Worm (Caenorhabditis elegans) whole organism, L4 larva: ENCODE data around the gene orc-3.
A peak's percentile ranks its signal among the peaks of the same experiment; 100 is the strongest.

Source experiments
- F26F4.8 ChIP-seq: fragments of 200-800 bp; sonication (Bioruptor generic); conservative IDR thresholded peaks from 2 replicates; pipeline ENCODE4 v1.3.6; 2022; ENCODE audit warnings: missing genetic modification characterization, missing compliant biosample characterization
- F37D6.2 ChIP-seq: sonication (generic microtip); optimal IDR thresholded peaks from 2 replicates; lab custom pipeline; 2016; ENCODE audit warnings: mild to moderate bottlenecking, missing genetic modification characterization, missing compliant biosample characterization
- Y105C5A.15 ChIP-seq: fragments of 200-800 bp; sonication (Bioruptor generic); IDR thresholded peaks from 2 replicates; pipeline ENCODE4 v1.3.6; 2022; ENCODE audit warnings: missing genetic modification characterization, missing compliant biosample characterization
- aha-1 ChIP-seq: fragments of 150-350 bp; peaks from one replicate; lab custom pipeline; 2014; ENCODE audit warnings: missing biosample characterization, missing genetic modification characterization
- arid-1 ChIP-seq: fragments of 200-800 bp; sonication (Bioruptor generic); conservative IDR thresholded peaks from 2 replicates; pipeline ENCODE4 v1.3.6; 2022; ENCODE audit warnings: missing genetic modification reagents, missing genetic modification characterization, missing compliant biosample characterization
- attf-4 ChIP-seq: sonication (generic microtip); optimal IDR thresholded peaks from 3 replicates; lab custom pipeline; 2017; ENCODE audit warnings: missing biosample characterization, missing genetic modification characterization
- ceh-20 ChIP-seq: fragments of 200-800 bp; sonication (Bioruptor generic); IDR thresholded peaks from 2 replicates; pipeline ENCODE4 v1.3.6; 2022; ENCODE audit warnings: missing genetic modification reagents, missing genetic modification characterization, missing compliant biosample characterization
- ceh-28 ChIP-seq: fragments of 150-350 bp; optimal IDR thresholded peaks from 2 replicates; lab custom pipeline; 2014; ENCODE audit warnings: missing biosample characterization, missing genetic modification reagents, missing genetic modification characterization
- ceh-44 ChIP-seq: fragments of 200-800 bp; sonication (Bioruptor generic); IDR thresholded peaks from 2 replicates; pipeline ENCODE4 v1.3.6; 2022; ENCODE audit warnings: missing genetic modification reagents, missing genetic modification characterization, missing compliant biosample characterization
- ceh-62 ChIP-seq: sonication (generic microtip); optimal IDR thresholded peaks from 2 replicates; lab custom pipeline; 2017; ENCODE audit warnings: missing biosample characterization, missing genetic modification characterization
- daf-12 ChIP-seq: fragments of 150-350 bp; optimal IDR thresholded peaks from 2 replicates; lab custom pipeline; 2014; ENCODE audit warnings: missing biosample characterization, missing genetic modification reagents, missing genetic modification characterization
- daf-16 ChIP-seq, 3 experiments: sonication (generic microtip); optimal IDR thresholded peaks; 2 replicates each; lab custom pipeline; 2016 to 2017; ENCODE audit warnings: missing genetic modification characterization in 3 of 3, missing genetic modification reagents in 3 of 3, mild to moderate bottlenecking in 2 of 3, missing compliant biosample characterization in 2 of 3, missing biosample characterization in 1 of 3, moderate library complexity in 1 of 3
- dmd-8 ChIP-seq: fragments of 200-800 bp; sonication (Bioruptor generic); IDR thresholded peaks from 2 replicates; pipeline ENCODE4 v1.3.6; 2022; ENCODE audit warnings: missing genetic modification characterization, missing compliant biosample characterization
- dmd-9 ChIP-seq: fragments of 200-800 bp; sonication (Bioruptor generic); IDR thresholded peaks from 2 replicates; pipeline ENCODE4 v1.3.6; 2022; ENCODE audit warnings: missing genetic modification reagents, missing genetic modification characterization, missing compliant biosample characterization
- dve-1 ChIP-seq: sonication (generic microtip); optimal IDR thresholded peaks from 2 replicates; lab custom pipeline; 2017; ENCODE audit warnings: antibody characterized with exemption, mild to moderate bottlenecking, missing genetic modification characterization, missing compliant biosample characterization; ENCODE audit not compliant: insufficient read depth
- egl-43 ChIP-seq: fragments of 200-800 bp; sonication (Bioruptor generic); IDR thresholded peaks from 2 replicates; pipeline ENCODE4 v1.3.6; 2022; ENCODE audit warnings: missing genetic modification reagents, missing genetic modification characterization, missing compliant biosample characterization
- fkh-10 ChIP-seq: fragments of 150-350 bp; optimal IDR thresholded peaks from 2 replicates; lab custom pipeline; 2014; ENCODE audit warnings: missing biosample characterization, missing genetic modification reagents, missing genetic modification characterization
- hif-1 ChIP-seq, 2 experiments: sonication (generic microtip); optimal IDR thresholded peaks; 2 replicates each; lab custom pipeline; 2016 to 2017; ENCODE audit warnings: missing compliant biosample characterization in 2 of 2, missing genetic modification characterization in 2 of 2, missing genetic modification reagents in 2 of 2, missing genotype in 2 of 2, mild to moderate bottlenecking in 1 of 2
- hlh-11 ChIP-seq: fragments of 200-800 bp; sonication (Bioruptor generic); optimal IDR thresholded peaks from 2 replicates; lab custom pipeline; 2018; ENCODE audit warnings: mild to moderate bottlenecking, missing genetic modification characterization, missing compliant biosample characterization
- hlh-30 ChIP-seq: sonication (generic microtip); optimal IDR thresholded peaks from 2 replicates; lab custom pipeline; 2017; ENCODE audit warnings: antibody characterized with exemption, mild to moderate bottlenecking, missing genetic modification characterization, missing compliant biosample characterization; ENCODE audit not compliant: insufficient read depth
- jun-1 ChIP-seq: fragments of 150-350 bp; optimal IDR thresholded peaks from 2 replicates; lab custom pipeline; 2014; ENCODE audit warnings: missing biosample characterization, missing genetic modification reagents, missing genetic modification characterization
- lim-7 ChIP-seq: fragments of 200-800 bp; sonication (Bioruptor generic); IDR thresholded peaks from 2 replicates; pipeline ENCODE4 v1.3.6; 2022; ENCODE audit warnings: missing genetic modification characterization, missing compliant biosample characterization
- lin-13 ChIP-seq: fragments of 150-350 bp; optimal IDR thresholded peaks from 2 replicates; lab custom pipeline; 2014; ENCODE audit warnings: missing biosample characterization, missing genetic modification reagents, missing genetic modification characterization
- lin-29 ChIP-seq: fragments of 200-800 bp; sonication (Bioruptor generic); IDR thresholded peaks from 2 replicates; pipeline ENCODE4 v1.3.6; 2022; ENCODE audit warnings: missing genetic modification reagents, missing genetic modification characterization, missing compliant biosample characterization
- lin-38 ChIP-seq: fragments of 200-800 bp; sonication (Bioruptor generic); IDR thresholded peaks from 2 replicates; pipeline ENCODE4 v1.3.6; 2022; ENCODE audit warnings: missing genetic modification reagents, missing genetic modification characterization, missing compliant biosample characterization
- lsy-2 ChIP-seq, 2 experiments: fragments of 150-350 bp in 1 of 2; sonication (generic microtip) in 1 of 2; optimal IDR thresholded peaks; 2 replicates each; lab custom pipeline; 2014 to 2017; ENCODE audit warnings: missing biosample characterization in 2 of 2, missing genetic modification characterization in 2 of 2
- madf-5 ChIP-seq, 2 experiments: fragments of 200-800 bp; sonication (Bioruptor generic); IDR thresholded peaks; 2 replicates each; pipeline ENCODE4 v1.3.6; 2022; ENCODE audit warnings: missing compliant biosample characterization in 2 of 2, missing genetic modification characterization in 2 of 2
- mep-1 ChIP-seq: fragments of 150-350 bp; sonication (generic microtip); optimal IDR thresholded peaks from 3 replicates; lab custom pipeline; 2014; ENCODE audit warnings: missing biosample characterization, missing genetic modification characterization
- mes-2 ChIP-seq: sonication (generic microtip); optimal IDR thresholded peaks from 2 replicates; lab custom pipeline; 2016; ENCODE audit warnings: missing genotype, mild to moderate bottlenecking, missing genetic modification characterization, missing compliant biosample characterization; ENCODE audit not compliant: poor library complexity, severe bottlenecking
- mxl-3 ChIP-seq: fragments of 200-800 bp; sonication (Bioruptor generic); optimal IDR thresholded peaks from 2 replicates; lab custom pipeline; 2018; ENCODE audit warnings: mild to moderate bottlenecking, missing genetic modification characterization, missing compliant biosample characterization
- nhr-10 ChIP-seq: fragments of 150-350 bp; optimal IDR thresholded peaks from 2 replicates; lab custom pipeline; 2014; ENCODE audit warnings: missing biosample characterization, missing genetic modification characterization
- nhr-102 ChIP-seq: sonication (generic microtip); optimal IDR thresholded peaks from 2 replicates; lab custom pipeline; 2016; ENCODE audit warnings: mild to moderate bottlenecking, missing genetic modification characterization, moderate library complexity, missing compliant biosample characterization
- nhr-42 ChIP-seq: fragments of 200-800 bp; sonication (Bioruptor generic); IDR thresholded peaks from 2 replicates; pipeline ENCODE4 v1.3.6; 2022; ENCODE audit warnings: missing genetic modification characterization, missing compliant biosample characterization
- nhr-76 ChIP-seq: fragments of 150-350 bp; optimal IDR thresholded peaks from 2 replicates; lab custom pipeline; 2014; ENCODE audit warnings: missing biosample characterization, missing genetic modification characterization
- pha-4 ChIP-seq, 2 experiments: fragments of 150-350 bp in 1 of 2; fragments of 200-800 bp in 1 of 2; sonication (Bioruptor generic) in 1 of 2; IDR thresholded peaks in 1 of 2; optimal IDR thresholded peaks in 1 of 2; 2 replicates each; pipeline versions ENCODE4 v1.3.6 to Lab custom; 2014 to 2022; ENCODE audit warnings: missing genetic modification characterization in 2 of 2, missing genetic modification reagents in 2 of 2, missing biosample characterization in 1 of 2, missing compliant biosample characterization in 1 of 2
- rbr-2 ChIP-seq: sonication (generic microtip); optimal IDR thresholded peaks from 2 replicates; lab custom pipeline; 2016; ENCODE audit warnings: missing genotype, missing genetic modification characterization, missing compliant biosample characterization
- set-16 ChIP-seq: fragments of 200-800 bp; sonication (Bioruptor generic); IDR thresholded peaks from 2 replicates; pipeline ENCODE4 v1.3.6; 2022; ENCODE audit warnings: missing genetic modification reagents, missing genetic modification characterization, missing compliant biosample characterization
- skn-1 ChIP-seq: fragments of 150-350 bp; optimal IDR thresholded peaks from 2 replicates; lab custom pipeline; 2014; ENCODE audit warnings: missing biosample characterization, missing genetic modification characterization
- snpc-1.2 ChIP-seq: fragments of 200-800 bp; sonication (Bioruptor generic); IDR thresholded peaks from 2 replicates; pipeline ENCODE4 v1.3.6; 2022; ENCODE audit warnings: missing genetic modification reagents, missing genetic modification characterization, missing compliant biosample characterization
- spr-3 ChIP-seq: fragments of 200-800 bp; sonication (Bioruptor generic); optimal IDR thresholded peaks from 2 replicates; lab custom pipeline; 2018; ENCODE audit warnings: mild to moderate bottlenecking, missing genetic modification characterization, missing compliant biosample characterization
- unc-130 ChIP-seq: sonication (generic microtip); optimal IDR thresholded peaks from 2 replicates; lab custom pipeline; 2016; ENCODE audit warnings: missing genetic modification reagents, missing genetic modification characterization, missing compliant biosample characterization
- unc-62 ChIP-seq, 3 experiments: fragments of 150-350 bp in 1 of 3; sonication (generic microtip); optimal IDR thresholded peaks in 2 of 3; peaks in 1 of 3; 1 replicate in 1 of 3; 2 replicates in 2 of 3; lab custom pipeline; 2014 to 2017; ENCODE audit warnings: missing biosample characterization in 3 of 3, missing genetic modification characterization in 3 of 3, missing genetic modification reagents in 3 of 3, missing genotype in 1 of 3
- vab-7 ChIP-seq: fragments of 200-800 bp; sonication (Bioruptor generic); IDR thresholded peaks from 2 replicates; pipeline ENCODE4 v1.3.6; 2022; ENCODE audit warnings: missing genetic modification reagents, missing genetic modification characterization, missing compliant biosample characterization
- zip-11 ChIP-seq: fragments of 200-800 bp; sonication (Bioruptor generic); IDR thresholded peaks from 2 replicates; pipeline ENCODE4 v1.3.6; 2022; ENCODE audit warnings: missing genetic modification characterization, missing compliant biosample characterization

orc-3 gene

ce11 chrIII:1216096-1216495 lies 8.2 kb downstream of the orc-3 start:
- TF ChIP-seq ceh-28 (tag; lab: Kevin White, UChicago) (peak; percentile 70), jun-1 (no peak), aha-1 (tag; lab: Kevin White, UChicago) (peak; percentile 22)

ce11 chrIII:1218221-1218620 lies 10.3 kb downstream of the orc-3 start:
- TF ChIP-seq mes-2 (tag; lab: Kevin White, UChicago) = peak; percentile 72
- TF ChIP-seq mxl-3 = no peak
- TF ChIP-seq aha-1 (tag; lab: Kevin White, UChicago) = peak; percentile 85
- peak; percentile 68; the same call in 1 of the 2 replicates for TF ChIP-seq lim-7 (GFP tag; lab: Robert Waterston, UW)
- TF ChIP-seq egl-43 = peak; percentile 71; the same call in 1 of the 2 replicates
- TF ChIP-seq F37D6.2 (tag; lab: Kevin White, UChicago) = no peak
- TF ChIP-seq set-16 (GFP tag; lab: Robert Waterston, UW) = peak; percentile 66
- peak in 1 of 2 experiments; percentile 22 for TF ChIP-seq hif-1 (tag; optimal IDR thresholded peaks at IDR 0.05; lab: Kevin White, UChicago)
- no peak for TF ChIP-seq daf-16 (GFP tag; optimal IDR thresholded peaks at IDR 0.05; lab: Kevin White, UChicago)
- no peak for TF ChIP-seq daf-16 (tag; optimal IDR thresholded peaks at IDR 0.05; lab: Kevin White, UChicago)
- peak; percentile 55 for TF ChIP-seq lin-13 (GFP tag; lab: Kevin White, UChicago)
- peak in 1 of 2 experiments; percentile 2 for TF ChIP-seq lsy-2 (tag; optimal IDR thresholded peaks at IDR 0.05; lab: Kevin White, UChicago)
- TF ChIP-seq mep-1 (tag; lab: Kevin White, UChicago) = peak; percentile 31
- 0 out of 2 replicates have a peak, but pooled peaks have one; percentile 38 for TF ChIP-seq Y105C5A.15 (GFP tag; lab: Robert Waterston, UW)
- TF ChIP-seq dmd-9 (GFP tag; lab: Robert Waterston, UW) = 0 out of 2 replicates have a peak, but pooled peaks have one; percentile 45
- no peak for TF ChIP-seq ceh-20
- no peak for TF ChIP-seq attf-4 (tag; lab: Kevin White, UChicago)
- TF ChIP-seq skn-1 (tag; lab: Kevin White, UChicago) = no peak
- peak; percentile 31; the same call in 1 of the 2 replicates for TF ChIP-seq dmd-8 (GFP tag; lab: Robert Waterston, UW)
- peak; percentile 44; the same call in 1 of the 2 replicates for TF ChIP-seq snpc-1.2 (GFP tag; lab: Robert Waterston, UW)
- no peak for TF ChIP-seq F26F4.8
- TF ChIP-seq hlh-30 = no peak
- peak in 1 of 2 experiments; percentile 36 for TF ChIP-seq unc-62 (GFP tag; optimal IDR thresholded peaks at IDR 0.05 in 1 of 2; lab: Kevin White, UChicago)
- no peak for TF ChIP-seq unc-62 (tag; optimal IDR thresholded peaks at IDR 0.05; lab: Kevin White, UChicago)
- no peak for TF ChIP-seq madf-5 (GFP tag; IDR thresholded peaks at IDR 0.05; lab: Robert Waterston, UW)
- TF ChIP-seq pha-4 (GFP tag; IDR thresholded peaks at IDR 0.05; lab: Robert Waterston, UW) = peak; percentile 34; the same call in 1 of the 2 replicates
- no peak for TF ChIP-seq pha-4 (tag; optimal IDR thresholded peaks at IDR 0.05; lab: Kevin White, UChicago)
- TF ChIP-seq ceh-62 (tag; lab: Kevin White, UChicago) = no peak
- TF ChIP-seq arid-1 (GFP tag; lab: Robert Waterston, UW) = peak; percentile 57; the same call in 1 of the 2 replicates
- no peak for TF ChIP-seq lin-29 (GFP tag; lab: Robert Waterston, UW)
- TF ChIP-seq unc-130 (GFP tag; lab: Kevin White, UChicago) = peak; percentile 24
- no peak for TF ChIP-seq ceh-44 (GFP tag; lab: Robert Waterston, UW)
- TF ChIP-seq nhr-76 (tag; lab: Kevin White, UChicago) = no peak
- peak; percentile 8 for TF ChIP-seq spr-3 (GFP tag; lab: Kevin White, UChicago)
- no peak for TF ChIP-seq nhr-10
- 0 out of 2 replicates have a peak, but pooled peaks have one; percentile 38 for TF ChIP-seq zip-11 (GFP tag; lab: Robert Waterston, UW)
- TF ChIP-seq nhr-102 (tag; lab: Kevin White, UChicago) = peak; percentile 26
- TF ChIP-seq dve-1 = peak; percentile 3
- 0 out of 2 replicates have a peak, but pooled peaks have one; percentile 7 for TF ChIP-seq nhr-42
- TF ChIP-seq rbr-2 (tag; lab: Kevin White, UChicago) = peak; percentile 38
- peak; percentile 65 for TF ChIP-seq lin-38 (GFP tag; lab: Robert Waterston, UW)
- no peak for TF ChIP-seq daf-12 (tag; lab: Kevin White, UChicago)
- TF ChIP-seq vab-7 = peak; percentile 38; the same call in 1 of the 2 replicates
- peak; percentile 13 for TF ChIP-seq hlh-11 (tag; lab: Kevin White, UChicago)
- no peak for TF ChIP-seq fkh-10 (GFP tag; lab: Kevin White, UChicago)
- no peak for TF ChIP-seq jun-1
